Worm (Caenorhabditis elegans): Measurements from ENCODE around the gene lgc-40.
A peak's percentile ranks its signal among the peaks of the same experiment; 100 is the strongest.

lgc-40 gene

ce11 chrX:2341989-2342388, 17.9 kb upstream of the lgc-40 start, which contains the start of gene nlp-22:
Gene nlp-22 (minus strand): TSS chrX:2342089.
- TF ChIP-seq med-1 (GFP tag; optimal IDR thresholded peaks at IDR 0.05; ENCODE audit: insufficient read depth) (no peak), flt-1 (GFP tag; IDR thresholded peaks at IDR 0.05) (no peak), tab-1 (GFP tag; IDR thresholded peaks at IDR 0.05) (no peak), T22C8.4 (GFP tag; IDR thresholded peaks at IDR 0.05) (no peak)

ce11 chrX:2342859-2343258, 17.0 kb upstream of the lgc-40 start, which contains the start of gene nlp-23:
Gene nlp-23 (minus strand): TSS chrX:2342959.
- TF ChIP-seq tab-1 (GFP tag; IDR thresholded peaks at IDR 0.05) = no peak
- TF ChIP-seq T22C8.4 (GFP tag; IDR thresholded peaks at IDR 0.05) = no peak
- TF ChIP-seq med-1 (GFP tag; optimal IDR thresholded peaks at IDR 0.05; ENCODE audit: insufficient read depth) = no peak
- no peak for TF ChIP-seq klf-2 (GFP tag; conservative IDR thresholded peaks at IDR 0.05)

ce11 chrX:2344104-2344503, 15.8 kb upstream of the lgc-40 start:
- TF ChIP-seq T22C8.4 (GFP tag; IDR thresholded peaks at IDR 0.05) (no peak), med-1 (GFP tag; optimal IDR thresholded peaks at IDR 0.05; ENCODE audit: insufficient read depth) (no peak), ztf-29 (GFP tag; IDR thresholded peaks at IDR 0.05) (no peak), flt-1 (GFP tag; IDR thresholded peaks at IDR 0.05) (no peak), ztf-23 (GFP tag; IDR thresholded peaks at IDR 0.05) (no peak)

ce11 chrX:2344666-2345065, 15.2 kb upstream of the lgc-40 start, which contains the start of gene nlp-2:
Gene nlp-2 (minus strand): TSS chrX:2344766.
- no peak for TF ChIP-seq ztf-23 (GFP tag; IDR thresholded peaks at IDR 0.05)
- TF ChIP-seq ref-1 (GFP tag; conservative IDR thresholded peaks at IDR 0.05) = no peak
- TF ChIP-seq T22C8.4 (GFP tag; IDR thresholded peaks at IDR 0.05) = no peak
- no peak for TF ChIP-seq flt-1 (GFP tag; IDR thresholded peaks at IDR 0.05)
- TF ChIP-seq cog-1 (tag; optimal IDR thresholded peaks at IDR 0.05) = no peak
- no peak for TF ChIP-seq med-1 (GFP tag; optimal IDR thresholded peaks at IDR 0.05; ENCODE audit: insufficient read depth)
- no peak for TF ChIP-seq tab-1 (GFP tag; IDR thresholded peaks at IDR 0.05)
- no peak for TF ChIP-seq klf-2 (GFP tag; conservative IDR thresholded peaks at IDR 0.05)

- no peak for TF ChIP-seq klf-2 (GFP tag; conservative IDR thresholded peaks at IDR 0.05)
- no peak for TF ChIP-seq ztf-29 (GFP tag; IDR thresholded peaks at IDR 0.05)
- TF ChIP-seq flt-1 (GFP tag; IDR thresholded peaks at IDR 0.05) = no peak
- TF ChIP-seq tab-1 (GFP tag; IDR thresholded peaks at IDR 0.05) = no peak
- TF ChIP-seq med-1 (GFP tag; optimal IDR thresholded peaks at IDR 0.05; ENCODE audit: insufficient read depth) = no peak
- TF ChIP-seq cog-1 (tag; optimal IDR thresholded peaks at IDR 0.05) = no peak
- no peak for TF ChIP-seq T22C8.4 (GFP tag; IDR thresholded peaks at IDR 0.05)
- no peak for TF ChIP-seq ztf-23 (GFP tag; IDR thresholded peaks at IDR 0.05)
- TF ChIP-seq ref-1 (GFP tag; conservative IDR thresholded peaks at IDR 0.05) = no peak
These were observed 11.9 kb upstream of the lgc-40 start for ce11 chrX:2347962-2348361.

ce11 chrX:2352929-2353328, 7.0 kb upstream of the lgc-40 start:
- TF ChIP-seq ztf-29 (GFP tag; IDR thresholded peaks at IDR 0.05) = no peak
- TF ChIP-seq tab-1 (GFP tag; IDR thresholded peaks at IDR 0.05) = no peak
- TF ChIP-seq cog-1 (tag; optimal IDR thresholded peaks at IDR 0.05) = no peak
- no peak for TF ChIP-seq klf-2 (GFP tag; conservative IDR thresholded peaks at IDR 0.05)
- no peak for TF ChIP-seq T22C8.4 (GFP tag; IDR thresholded peaks at IDR 0.05)
- TF ChIP-seq ref-1 (GFP tag; conservative IDR thresholded peaks at IDR 0.05) = no peak
- TF ChIP-seq ztf-23 (GFP tag; IDR thresholded peaks at IDR 0.05) = no peak
- TF ChIP-seq med-1 (GFP tag; optimal IDR thresholded peaks at IDR 0.05; ENCODE audit: insufficient read depth) = no peak
- no peak for TF ChIP-seq flt-1 (GFP tag; IDR thresholded peaks at IDR 0.05)

- TF ChIP-seq ztf-23 (GFP tag; IDR thresholded peaks at IDR 0.05) = no peak
- 0 out of 2 replicates have a peak, but pooled peaks have one; percentile 15 for TF ChIP-seq flt-1 (GFP tag; IDR thresholded peaks at IDR 0.05)
These were observed 3.0 kb downstream of the lgc-40 start for ce11 chrX:2362872-2363271.

ce11 chrX:2364703-2365299, 4.9 kb downstream of the lgc-40 start:
- TF ChIP-seq T22C8.4 (GFP tag; IDR thresholded peaks at IDR 0.05) (no peak), ztf-29 (GFP tag; IDR thresholded peaks at IDR 0.05) (no peak), klf-2 (GFP tag; conservative IDR thresholded peaks at IDR 0.05) (no peak), ref-1 (GFP tag; conservative IDR thresholded peaks at IDR 0.05) (no peak), med-1 (GFP tag; optimal IDR thresholded peaks at IDR 0.05; ENCODE audit: insufficient read depth) (no peak), flt-1 (GFP tag; IDR thresholded peaks at IDR 0.05) (no peak), cog-1 (tag; optimal IDR thresholded peaks at IDR 0.05) (no peak)

- TF ChIP-seq tab-1 (GFP tag; IDR thresholded peaks at IDR 0.05) (no peak), med-1 (GFP tag; optimal IDR thresholded peaks at IDR 0.05; ENCODE audit: insufficient read depth) (no peak), klf-2 (GFP tag; conservative IDR thresholded peaks at IDR 0.05) (no peak), ztf-23 (GFP tag; IDR thresholded peaks at IDR 0.05) (no peak), ztf-29 (GFP tag; IDR thresholded peaks at IDR 0.05) (no peak), flt-1 (GFP tag; IDR thresholded peaks at IDR 0.05) (no peak), cog-1 (tag; optimal IDR thresholded peaks at IDR 0.05) (no peak), T22C8.4 (GFP tag; IDR thresholded peaks at IDR 0.05) (no peak), ref-1 (GFP tag; conservative IDR thresholded peaks at IDR 0.05) (no peak)
These were observed 6.0 kb downstream of the lgc-40 start, which contains the start of gene T24D8.6 for ce11 chrX:2365890-2366289. Gene T24D8.6 (minus strand): TSS chrX:2365990.

- TF ChIP-seq ref-1 (GFP tag; conservative IDR thresholded peaks at IDR 0.05) = no peak
- peak; percentile 8 for TF ChIP-seq cog-1 (tag; optimal IDR thresholded peaks at IDR 0.05)
- TF ChIP-seq T22C8.4 (GFP tag; IDR thresholded peaks at IDR 0.05) = peak; percentile 17; the same call in 1 of the 2 replicates
- TF ChIP-seq ztf-29 (GFP tag; IDR thresholded peaks at IDR 0.05) = no peak
These were observed 8.3 kb downstream of the lgc-40 start for ce11 chrX:2368042-2368814.

Data from whole organism, midembryonic.